Fruit fly (Drosophila melanogaster): ENCODE data around the gene CG44362.
A peak's percentile ranks its signal among the peaks of the same experiment; 100 is the strongest.

DNA sequence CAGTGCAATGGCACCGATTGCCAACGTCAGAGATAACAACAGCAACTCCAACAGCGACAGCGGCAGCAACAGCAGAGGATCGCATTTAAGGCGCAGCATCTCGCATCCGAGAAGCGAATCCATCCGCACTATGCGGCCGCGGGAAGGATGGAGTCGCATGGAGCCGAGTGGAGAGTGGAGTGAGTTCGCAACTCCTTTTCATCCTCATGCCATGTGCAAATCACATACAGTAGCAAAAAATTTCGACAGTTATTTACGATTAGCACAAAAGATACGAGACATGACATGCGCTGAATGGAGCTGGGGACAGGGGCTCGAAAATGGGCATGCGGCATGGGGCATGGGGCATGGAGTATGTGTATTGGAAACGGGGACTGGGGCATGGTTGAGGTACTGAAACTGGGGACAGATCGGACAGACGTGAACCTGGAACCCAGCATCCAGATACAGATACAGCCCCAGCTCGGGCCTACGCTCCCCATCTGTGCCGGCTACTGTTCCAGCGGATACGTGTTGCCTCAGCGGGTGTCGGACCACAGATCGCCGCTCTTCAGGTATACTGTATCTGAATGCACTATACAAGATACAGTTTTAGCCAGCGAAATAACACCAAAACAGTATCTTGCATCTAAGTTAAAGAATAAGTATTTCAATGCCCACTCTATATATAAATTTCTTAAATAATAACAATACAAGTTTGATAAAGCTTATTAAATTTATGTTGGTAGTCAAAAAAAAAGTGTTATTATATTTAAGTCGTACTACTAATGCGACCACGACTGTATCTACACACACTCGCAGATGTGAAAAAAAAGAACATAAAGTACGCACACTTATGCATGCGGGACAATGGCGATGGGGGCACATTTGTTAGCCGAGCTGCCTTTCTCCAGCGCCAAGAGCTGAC lies 27.3 kb upstream of the CG44362 start:
- TF ChIP-seq CG8159 (tag; optimal IDR thresholded peaks at IDR 0.05) (peak; percentile 96), CG8301 (tag; optimal IDR thresholded peaks at IDR 0.05) (peak; percentile 91), CG10348 (GFP tag; IDR thresholded peaks at IDR 0.05) (no peak), CG13204 (GFP tag; optimal IDR thresholded peaks at IDR 0.05) (peak; percentile 23), CG34367 (tag; optimal IDR thresholded peaks at IDR 0.05) (peak; percentile 78), EcR (GFP tag; optimal IDR thresholded peaks at IDR 0.05) (peak; percentile 59), Pif1B (GFP tag; optimal IDR thresholded peaks at IDR 0.05) (peak; percentile 78)
